Fruit fly (Drosophila melanogaster) whole organism, embryonic: ENCODE measurements around the gene CG12289.

Experiments used
- Asciz ChIP-seq: fragments of 200-800 bp; sonication (Bioruptor generic); optimal IDR thresholded peaks from 2 replicates; lab custom pipeline; 2017; ENCODE audit warnings: missing biosample characterization, mild to moderate bottlenecking, missing genetic modification characterization, missing genetic modification reagents
- Atf-2 ChIP-seq: fragments of 200-800 bp; sonication (Bioruptor generic); optimal IDR thresholded peaks from 2 replicates; lab custom pipeline; 2016; ENCODE audit warnings: missing biosample characterization, missing genetic modification characterization
- CG10147 ChIP-seq: fragments of 200-800 bp; sonication (Bioruptor generic); optimal IDR thresholded peaks from 2 replicates; lab custom pipeline; 2019; ENCODE audit warnings: missing biosample characterization, mild to moderate bottlenecking, missing genetic modification characterization, moderate library complexity
- CG10267 ChIP-seq: fragments of 200-800 bp; sonication (Bioruptor generic); optimal IDR thresholded peaks from 2 replicates; lab custom pipeline; 2018; ENCODE audit warnings: missing biosample characterization, mild to moderate bottlenecking, missing genetic modification characterization, moderate library complexity
- CG10431 ChIP-seq: fragments of 200-800 bp; sonication (Bioruptor generic); optimal IDR thresholded peaks from 3 replicates; lab custom pipeline; 2018; ENCODE audit warnings: missing biosample characterization, mild to moderate bottlenecking, missing genetic modification characterization
- CG10654 ChIP-seq: fragments of 200-800 bp; sonication (Bioruptor generic); optimal IDR thresholded peaks from 2 replicates; lab custom pipeline; 2016; ENCODE audit warnings: missing biosample characterization, missing genetic modification characterization
- CG11723 ChIP-seq: fragments of 200-800 bp; sonication (Bioruptor generic); optimal IDR thresholded peaks from 2 replicates; lab custom pipeline; 2017; ENCODE audit warnings: missing biosample characterization, mild to moderate bottlenecking, missing genetic modification characterization
- CG12659 ChIP-seq: fragments of 200-800 bp; sonication (Bioruptor generic); optimal IDR thresholded peaks from 3 replicates; lab custom pipeline; 2017; ENCODE audit warnings: mild to moderate bottlenecking, missing biosample characterization, missing genetic modification reagents, missing genetic modification characterization
- CG12744 ChIP-seq: fragments of 200-800 bp; sonication (Bioruptor generic); optimal IDR thresholded peaks from 2 replicates; lab custom pipeline; 2016; ENCODE audit warnings: missing biosample characterization, missing genetic modification characterization
- CG12942 ChIP-seq: fragments of 200-800 bp; sonication (Bioruptor generic); optimal IDR thresholded peaks from 3 replicates; lab custom pipeline; 2016; ENCODE audit warnings: missing biosample characterization, missing genetic modification characterization
- CG13287 ChIP-seq: fragments of 200-800 bp; sonication (Bioruptor generic); IDR thresholded peaks from 2 replicates; pipeline ENCODE4 v1.3.6; 2022; ENCODE audit warnings: missing biosample characterization, missing genetic modification characterization; ENCODE audit not compliant: partially characterized antibody
- CG14014 ChIP-seq: fragments of 200-800 bp; sonication (Bioruptor generic); IDR thresholded peaks from 2 replicates; pipeline ENCODE4 v1.3.6; 2022; ENCODE audit warnings: missing biosample characterization, missing genetic modification characterization
- CG14860 ChIP-seq: fragments of 200-800 bp; sonication (Bioruptor generic); IDR thresholded peaks from 3 replicates; pipeline ENCODE4 v1.3.6; 2022; ENCODE audit warnings: missing biosample characterization, missing genetic modification characterization; ENCODE audit not compliant: partially characterized antibody
- CG1647 ChIP-seq: fragments of 200-800 bp; sonication (Bioruptor generic); optimal IDR thresholded peaks from 3 replicates; lab custom pipeline; 2016; ENCODE audit warnings: missing biosample characterization, missing genetic modification characterization
- CG18764 ChIP-seq: fragments of 200-800 bp; sonication (Bioruptor generic); optimal IDR thresholded peaks from 3 replicates; lab custom pipeline; 2016; ENCODE audit warnings: missing biosample characterization, missing genetic modification characterization
- CG2116 ChIP-seq: fragments of 200-800 bp; sonication (Bioruptor generic); optimal IDR thresholded peaks from 3 replicates; lab custom pipeline; 2018; ENCODE audit warnings: missing biosample characterization, mild to moderate bottlenecking, missing genetic modification characterization
- CG2678 ChIP-seq: fragments of 200-800 bp; sonication (Bioruptor generic); optimal IDR thresholded peaks from 3 replicates; lab custom pipeline; 2019; ENCODE audit warnings: missing biosample characterization, mild to moderate bottlenecking, missing genetic modification characterization, moderate library complexity
- CG30403 ChIP-seq: fragments of 200-800 bp; sonication (Bioruptor generic); optimal IDR thresholded peaks from 3 replicates; lab custom pipeline; 2016; ENCODE audit warnings: missing biosample characterization, missing genetic modification characterization
- CG31224 ChIP-seq: fragments of 200-800 bp; sonication (Bioruptor generic); IDR thresholded peaks from 2 replicates; pipeline ENCODE4 v1.3.6; 2022; ENCODE audit warnings: missing biosample characterization, missing genetic modification characterization
- CG31388 ChIP-seq: fragments of 200-800 bp; sonication (Bioruptor generic); optimal IDR thresholded peaks from 2 replicates; lab custom pipeline; 2016; ENCODE audit warnings: missing biosample characterization, missing genetic modification characterization
- CG33213 ChIP-seq: fragments of 200-800 bp; sonication (Bioruptor generic); optimal IDR thresholded peaks from 3 replicates; lab custom pipeline; 2016; ENCODE audit warnings: missing biosample characterization, missing genetic modification characterization
- CG5953 ChIP-seq: fragments of 200-800 bp; sonication (Bioruptor generic); IDR thresholded peaks from 2 replicates; pipeline ENCODE4 v1.3.6; 2022; ENCODE audit warnings: missing biosample characterization, missing genetic modification characterization
- CG6254 ChIP-seq: fragments of 200-800 bp; sonication (Bioruptor generic); optimal IDR thresholded peaks from 3 replicates; lab custom pipeline; 2017; ENCODE audit warnings: mild to moderate bottlenecking, missing biosample characterization, missing genetic modification reagents, missing genetic modification characterization
- CG6689 ChIP-seq: fragments of 200-800 bp; sonication (Bioruptor generic); IDR thresholded peaks from 2 replicates; pipeline ENCODE4 v1.3.6; 2022; ENCODE audit warnings: missing biosample characterization, missing genetic modification characterization
- CG7271 ChIP-seq: fragments of 200-800 bp; sonication (Bioruptor generic); optimal IDR thresholded peaks from 2 replicates; lab custom pipeline; 2018; ENCODE audit warnings: missing biosample characterization, mild to moderate bottlenecking, missing genetic modification characterization, moderate library complexity
- CG7556 ChIP-seq: fragments of 200-800 bp; sonication (Bioruptor generic); optimal IDR thresholded peaks from 2 replicates; lab custom pipeline; 2017; ENCODE audit warnings: missing biosample characterization, mild to moderate bottlenecking, missing genetic modification characterization
- CG8290 ChIP-seq, 3 experiments: fragments of 200-800 bp; sonication (Bioruptor generic); optimal IDR thresholded peaks; 2 replicates each; lab custom pipeline; 2016 to 2019; ENCODE audit warnings: missing biosample characterization in 3 of 3, missing genetic modification characterization in 3 of 3, mild to moderate bottlenecking in 2 of 3, moderate library complexity in 1 of 3
- Dbx ChIP-seq: fragments of 200-800 bp; sonication (Bioruptor generic); IDR thresholded peaks from 3 replicates; pipeline ENCODE4 v1.3.6; 2022; ENCODE audit warnings: missing biosample characterization, missing genetic modification characterization
- Ets97D ChIP-seq: fragments of 200-800 bp; sonication (Bioruptor generic); optimal IDR thresholded peaks from 3 replicates; lab custom pipeline; 2016; ENCODE audit warnings: missing biosample characterization, missing genetic modification characterization
- H15 ChIP-seq: fragments of 200-800 bp; sonication (Bioruptor generic); IDR thresholded peaks from 3 replicates; pipeline ENCODE4 v1.3.6; 2022; ENCODE audit warnings: missing biosample characterization, missing genetic modification characterization
- Max ChIP-seq: fragments of 200-800 bp; sonication (Bioruptor generic); optimal IDR thresholded peaks from 2 replicates; lab custom pipeline; 2016; ENCODE audit warnings: missing biosample characterization, mild to moderate bottlenecking, missing genetic modification characterization
- Med ChIP-seq: fragments of 200-800 bp; sonication (Bioruptor generic); peaks from one replicate; lab custom pipeline; 2016; ENCODE audit warnings: missing biosample characterization, missing genetic modification characterization, mild to moderate bottlenecking, inconsistent platforms, moderate library complexity
- Nf-YA ChIP-seq: fragments of 200-800 bp; sonication (Bioruptor generic); IDR thresholded peaks from 2 replicates; pipeline ENCODE4 v1.3.6; 2022; ENCODE audit warnings: missing biosample characterization, missing genetic modification characterization
- Sox100B ChIP-seq: fragments of 200-800 bp; sonication (Bioruptor generic); optimal IDR thresholded peaks from 3 replicates; lab custom pipeline; 2018; ENCODE audit warnings: missing biosample characterization, mild to moderate bottlenecking, missing genetic modification characterization
- Ssrp ChIP-seq: fragments of 200-800 bp; sonication (Bioruptor generic); optimal IDR thresholded peaks from 2 replicates; lab custom pipeline; 2018; ENCODE audit warnings: missing biosample characterization, mild to moderate bottlenecking, missing genetic modification characterization, moderate library complexity
- Xbp1 ChIP-seq: fragments of 200-800 bp; sonication (Bioruptor generic); optimal IDR thresholded peaks from 3 replicates; lab custom pipeline; 2016; ENCODE audit warnings: missing biosample characterization, mild to moderate bottlenecking, missing genetic modification characterization
- ase ChIP-seq: fragments of 200-800 bp; sonication (Bioruptor generic); IDR thresholded peaks from 3 replicates; pipeline ENCODE4 v1.3.6; 2022; ENCODE audit warnings: missing biosample characterization, missing genetic modification characterization
- dmrt11E ChIP-seq: fragments of 200-800 bp; sonication (Bioruptor generic); optimal IDR thresholded peaks from 3 replicates; lab custom pipeline; 2018; ENCODE audit warnings: missing biosample characterization, mild to moderate bottlenecking, missing genetic modification characterization, moderate library complexity
- dmrt99B ChIP-seq: fragments of 200-800 bp; sonication (Bioruptor generic); optimal IDR thresholded peaks from 2 replicates; lab custom pipeline; 2018; ENCODE audit warnings: missing biosample characterization, mild to moderate bottlenecking, missing genetic modification characterization, moderate library complexity
- dpn ChIP-seq, 2 experiments: fragments of 200-800 bp; sonication (Bioruptor generic); optimal IDR thresholded peaks; 3 replicates each; lab custom pipeline; 2016; ENCODE audit warnings: missing biosample characterization in 2 of 2, missing genetic modification characterization in 2 of 2
- eve ChIP-seq, 2 experiments: fragments of >200 bp; optimal IDR thresholded peaks; 2 replicates each; lab custom pipeline; 2017; ENCODE audit warnings: missing biosample characterization in 2 of 2, missing genetic modification characterization in 2 of 2
- ewg ChIP-seq: fragments of 200-800 bp; sonication (Bioruptor generic); optimal IDR thresholded peaks from 3 replicates; lab custom pipeline; 2017; ENCODE audit warnings: mild to moderate bottlenecking, missing biosample characterization, missing genetic modification reagents, missing genetic modification characterization
- hbn ChIP-seq: fragments of 200-800 bp; sonication (Bioruptor generic); IDR thresholded peaks from 2 replicates; pipeline ENCODE4 v1.3.6; 2022; ENCODE audit warnings: missing biosample characterization, missing genetic modification characterization; ENCODE audit not compliant: partially characterized antibody
- kah ChIP-seq: fragments of 200-800 bp; sonication (Bioruptor generic); optimal IDR thresholded peaks from 2 replicates; lab custom pipeline; 2018; ENCODE audit warnings: missing biosample characterization, mild to moderate bottlenecking, missing genetic modification characterization
- lab ChIP-seq: fragments of 200-800 bp; sonication (Bioruptor generic); optimal IDR thresholded peaks from 3 replicates; lab custom pipeline; 2017; ENCODE audit warnings: missing biosample characterization, missing genetic modification characterization, mild to moderate bottlenecking, moderate library complexity, missing genetic modification reagents
- pan ChIP-seq, 4 experiments: fragments of >200 bp in 3 of 4; fragments of 200-800 bp in 1 of 4; sonication (Bioruptor generic) in 1 of 4; optimal IDR thresholded peaks in 3 of 4; IDR thresholded peaks in 1 of 4; 2 replicates each; pipeline versions ENCODE4 v1.3.6 to Lab custom; 2017 to 2022; ENCODE audit warnings: missing biosample characterization in 2 of 4, missing genetic modification characterization in 2 of 4, mixed read lengths in 1 of 4
- phol ChIP-seq: fragments of 200-800 bp; sonication (Bioruptor generic); optimal IDR thresholded peaks from 3 replicates; lab custom pipeline; 2018; ENCODE audit warnings: missing biosample characterization, mild to moderate bottlenecking, missing genetic modification characterization, moderate library complexity
- toy ChIP-seq: fragments of 200-800 bp; sonication (Bioruptor generic); IDR thresholded peaks from 2 replicates; pipeline ENCODE4 v1.3.6; 2022; ENCODE audit warnings: missing biosample characterization, missing genetic modification characterization
- trem ChIP-seq: fragments of 200-800 bp; optimal IDR thresholded peaks from 3 replicates; lab custom pipeline; 2019; ENCODE audit warnings: missing biosample characterization, mild to moderate bottlenecking, missing genetic modification characterization, moderate library complexity

Gene CG12289

dm6 chr3L:11443474-11444080 is 14.7 kb downstream of the CG12289 start:
- TF ChIP-seq ase (GFP tag; lab: Robert Waterston, UW) (no peak), toy (GFP tag; lab: Robert Waterston, UW) (no peak), Med (GFP tag; lab: Kevin White, UChicago) (peak; percentile 17), trem (no peak), pan (optimal IDR thresholded peaks at IDR 0.05; lab: Kevin White, UChicago) (no peak), pan (GFP tag; optimal IDR thresholded peaks at IDR 0.05 in 1 of 2, IDR thresholded peaks at IDR 0.05 in 1 of 2) (no peak), dmrt99B (tag; lab: Kevin White, UChicago) (peak; percentile 39), eve (GFP tag; optimal IDR thresholded peaks at IDR 0.05; lab: Kevin White, UChicago) (no peak), CG5953 (GFP tag; lab: Robert Waterston, UW) (no peak), CG2116 (no peak), Nf-YA (no peak), kah (GFP tag; lab: Kevin White, UChicago) (no peak), CG30403 (GFP tag; lab: Kevin White, UChicago) (no peak), dpn (GFP tag; optimal IDR thresholded peaks at IDR 0.05; lab: Kevin White, UChicago) (no peak), CG13287 (GFP tag; lab: Robert Waterston, UW) (no peak), H15 (GFP tag; lab: Robert Waterston, UW) (no peak), CG6254 (GFP tag; lab: Kevin White, UChicago) (no peak), CG10147 (no peak), lab (no peak), CG12744 (GFP tag; lab: Kevin White, UChicago) (no peak), CG14014 (GFP tag; lab: Robert Waterston, UW) (0 out of 2 replicates have a peak, but pooled peaks have one; percentile 12), CG12659 (GFP tag; lab: Kevin White, UChicago) (no peak), CG18764 (GFP tag; lab: Kevin White, UChicago) (no peak), Xbp1 (GFP tag; lab: Kevin White, UChicago) (no peak), CG7556 (GFP tag; lab: Kevin White, UChicago) (peak; percentile 20), CG1647 (GFP tag; lab: Kevin White, UChicago) (no peak), hbn (GFP tag; lab: Robert Waterston, UW) (no peak), CG7271 (tag; lab: Kevin White, UChicago) (no peak), dmrt11E (tag; lab: Kevin White, UChicago) (peak; percentile 16), Max (GFP tag; lab: Kevin White, UChicago) (no peak), Sox100B (GFP tag; lab: Kevin White, UChicago) (peak; percentile 48), CG12942 (GFP tag; lab: Kevin White, UChicago) (no peak), CG2678 (tag; lab: Kevin White, UChicago) (peak; percentile 65), CG31388 (no peak), CG10654 (no peak), ewg (no peak), CG11723 (GFP tag; lab: Kevin White, UChicago) (no peak), Ets97D (GFP tag; lab: Kevin White, UChicago) (no peak), CG10267 (tag; lab: Kevin White, UChicago) (peak; percentile 12), CG33213 (GFP tag; lab: Kevin White, UChicago) (no peak), Dbx (no peak), CG14860 (GFP tag; lab: Robert Waterston, UW) (no peak), Asciz (GFP tag; lab: Kevin White, UChicago) (peak; percentile 3), CG10431 (GFP tag; lab: Kevin White, UChicago) (peak; percentile 73), CG6689 (no peak), phol (peak; percentile 18), Ssrp (tag; lab: Kevin White, UChicago) (peak; percentile 49), CG8290 (GFP tag; optimal IDR thresholded peaks at IDR 0.05; lab: Kevin White, UChicago) (no peak), CG8290 (tag; optimal IDR thresholded peaks at IDR 0.05; lab: Kevin White, UChicago) (no peak), CG31224 (no peak), Atf-2 (GFP tag; lab: Kevin White, UChicago) (no peak)
